Worm (Caenorhabditis elegans): ENCODE measurements around the gene F32D8.1.

Gene F32D8.1

DNA sequence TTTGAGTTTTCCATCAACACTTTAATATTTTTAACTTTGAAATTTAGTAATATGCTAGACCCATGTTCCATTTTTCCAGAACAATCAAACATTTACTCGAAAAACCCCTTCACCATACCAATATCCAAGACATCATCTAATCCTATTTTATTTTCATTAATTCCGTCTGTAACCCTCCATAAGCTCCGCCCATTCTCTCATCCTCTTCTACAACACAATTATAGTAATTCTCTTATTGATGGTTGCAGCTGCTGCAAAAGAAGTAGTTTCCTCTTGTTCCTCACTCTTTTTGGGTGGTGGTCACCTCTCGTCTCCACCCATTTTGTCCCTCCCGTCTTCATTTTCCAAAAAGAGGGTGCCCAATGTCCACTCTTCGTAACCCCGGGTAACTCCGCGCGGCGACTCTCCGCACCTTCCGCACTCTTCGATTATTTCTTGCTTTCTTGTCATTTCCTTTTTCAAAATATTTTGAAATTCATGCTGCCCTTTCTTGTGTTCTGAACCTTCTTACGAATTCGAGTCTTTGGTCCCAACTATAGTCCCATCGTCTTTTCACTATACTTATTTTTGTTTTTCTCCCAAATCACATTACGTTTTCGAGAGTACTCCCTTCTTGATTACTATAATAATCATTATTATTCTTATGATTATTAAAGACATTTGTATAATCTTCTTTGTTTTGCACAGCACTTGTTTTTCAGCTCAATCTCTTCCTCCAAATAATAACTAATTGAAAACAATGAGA is at the start of gene F32D8.1:
Gene F32D8.1 (plus strand): TSS at position 695 of the 745 bp plus-strand sequence.
- no peak for TF ChIP-seq W03F9.2 (tag; optimal IDR thresholded peaks at IDR 0.05)
- no peak for TF ChIP-seq him-1 (tag; optimal IDR thresholded peaks at IDR 0.05)
- no peak for TF ChIP-seq dao-5 (tag; optimal IDR thresholded peaks at IDR 0.05)

DNA sequence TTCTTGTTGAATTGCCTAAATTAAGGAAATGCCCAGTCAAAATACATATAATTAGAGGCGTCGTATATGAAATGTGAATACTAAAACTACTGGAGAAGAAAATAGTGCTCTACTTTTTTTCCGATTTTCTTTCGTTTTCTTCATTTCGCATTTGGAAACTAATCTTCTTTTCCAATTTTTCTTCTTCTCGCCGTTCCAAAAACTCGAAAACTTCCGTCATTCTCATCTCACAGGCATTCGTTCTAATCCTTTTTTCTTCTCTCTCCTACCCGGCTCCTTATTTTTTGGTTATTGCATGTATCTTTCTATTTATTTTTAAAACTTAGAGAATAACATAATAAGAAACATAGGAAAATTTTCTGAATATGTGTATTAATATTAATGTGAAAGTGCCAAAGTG is 47.8 kb upstream of the F32D8.1 start:
- TF ChIP-seq dao-5 (tag; optimal IDR thresholded peaks at IDR 0.05): no peak
- TF ChIP-seq W03F9.2 (tag; optimal IDR thresholded peaks at IDR 0.05): no peak
- no peak for TF ChIP-seq him-1 (tag; optimal IDR thresholded peaks at IDR 0.05)

DNA sequence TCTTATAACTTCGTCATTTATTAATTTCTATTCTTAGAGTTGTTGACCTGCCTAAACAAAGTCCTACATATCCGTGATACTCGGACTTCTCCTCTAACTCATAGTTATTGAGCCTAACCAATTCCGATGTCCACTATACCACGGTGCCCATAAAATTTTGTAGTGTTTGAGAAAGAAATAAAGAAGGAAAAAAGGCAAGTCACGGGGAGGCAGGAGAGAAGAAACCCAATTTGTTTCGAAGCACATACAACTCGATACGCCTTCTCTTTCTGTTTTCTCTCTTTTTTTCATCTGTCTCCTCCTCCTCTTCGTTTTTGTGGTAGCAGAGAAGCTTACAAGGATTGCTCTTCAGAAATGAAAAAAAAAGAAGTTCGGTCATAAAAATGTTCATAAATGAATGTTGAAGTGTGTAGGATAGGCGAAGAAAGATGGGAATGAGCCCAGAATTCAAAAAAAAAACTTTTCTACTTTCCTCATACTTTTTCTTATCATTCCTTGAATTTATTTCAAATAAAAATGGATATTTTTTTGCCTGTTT is 45.9 kb upstream of the F32D8.1 start:
- TF ChIP-seq him-1 (tag; optimal IDR thresholded peaks at IDR 0.05) (no peak), W03F9.2 (tag; optimal IDR thresholded peaks at IDR 0.05) (no peak), dao-5 (tag; optimal IDR thresholded peaks at IDR 0.05) (no peak)

DNA sequence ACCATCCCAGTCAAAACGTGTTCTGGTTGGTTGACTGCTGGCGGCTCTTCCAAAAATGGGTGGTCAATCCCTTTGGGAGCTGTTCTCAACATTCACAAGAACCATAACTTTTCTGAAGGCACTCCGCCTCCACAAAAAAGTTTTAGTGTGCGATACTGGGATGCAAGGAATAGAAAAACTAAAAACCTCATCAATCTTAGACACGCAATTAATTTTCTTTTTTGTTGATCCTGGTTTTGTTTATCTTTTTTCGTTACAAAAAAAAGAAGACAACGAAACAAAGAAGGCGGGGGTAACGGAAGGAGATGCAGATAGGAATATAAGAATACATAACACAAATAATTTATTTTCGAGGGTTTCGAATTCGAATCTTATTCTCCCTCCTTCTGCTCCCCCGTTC is 42.4 kb upstream of the F32D8.1 start:
- no peak for TF ChIP-seq him-1 (tag; optimal IDR thresholded peaks at IDR 0.05)
- TF ChIP-seq dao-5 (tag; optimal IDR thresholded peaks at IDR 0.05): no peak
- TF ChIP-seq W03F9.2 (tag; optimal IDR thresholded peaks at IDR 0.05): no peak

DNA sequence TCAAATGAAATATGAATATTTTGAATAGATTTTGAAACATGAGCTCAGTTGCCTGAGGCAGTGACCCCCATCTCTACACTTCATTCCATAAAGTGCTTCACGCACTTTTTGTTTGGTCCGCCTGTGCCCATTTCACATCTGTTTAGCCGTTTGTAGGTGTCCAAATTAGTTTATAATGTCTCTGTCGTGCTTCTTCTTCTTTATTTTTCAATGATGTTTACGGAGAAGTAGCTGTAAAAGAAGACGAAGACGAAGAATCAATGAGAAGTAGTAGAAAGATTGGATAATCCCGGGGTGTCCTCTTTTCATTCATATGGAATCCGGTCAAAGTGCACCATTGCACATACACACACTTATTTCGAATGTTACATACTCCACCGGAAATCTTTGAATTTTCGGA is 41.2 kb upstream of the F32D8.1 start:
- TF ChIP-seq dao-5 (tag; optimal IDR thresholded peaks at IDR 0.05): no peak
- no peak for TF ChIP-seq W03F9.2 (tag; optimal IDR thresholded peaks at IDR 0.05)
- TF ChIP-seq him-1 (tag; optimal IDR thresholded peaks at IDR 0.05): no peak

ce11 chrV:10846893-10847292 is 33.7 kb upstream of the F32D8.1 start, which contains the start of gene C29A12.6:
Gene C29A12.6 (plus strand): TSS chrV:10847193.
- TF ChIP-seq dao-5 (tag; optimal IDR thresholded peaks at IDR 0.05) (no peak), him-1 (tag; optimal IDR thresholded peaks at IDR 0.05) (no peak), W03F9.2 (tag; optimal IDR thresholded peaks at IDR 0.05) (no peak)

- no peak for TF ChIP-seq W03F9.2 (tag; optimal IDR thresholded peaks at IDR 0.05)
Measured at ce11 chrV:10854197-10854596, 26.4 kb upstream of the F32D8.1 start.

DNA sequence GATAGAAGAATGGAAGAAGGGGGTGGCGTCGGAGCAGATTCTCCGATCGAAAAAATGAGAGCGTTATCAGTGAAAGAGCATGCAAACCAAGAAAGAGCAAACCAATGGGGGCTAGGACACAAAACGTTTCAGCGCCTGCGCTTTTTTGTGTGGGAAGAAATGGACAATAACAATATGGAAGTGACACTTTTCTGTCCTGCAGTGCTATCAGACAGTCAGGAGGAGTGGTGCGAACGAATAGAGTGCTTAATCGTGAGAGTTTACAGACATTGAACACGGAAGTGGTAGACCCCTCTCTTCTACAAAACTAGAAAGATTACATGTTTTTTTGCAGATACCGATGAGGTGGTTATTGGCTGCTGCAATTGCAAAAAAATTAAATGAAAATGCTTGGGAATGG is 25.3 kb upstream of the F32D8.1 start:
- TF ChIP-seq W03F9.2 (tag; optimal IDR thresholded peaks at IDR 0.05) (no peak), him-1 (tag; optimal IDR thresholded peaks at IDR 0.05) (no peak), dao-5 (tag; optimal IDR thresholded peaks at IDR 0.05) (no peak)

DNA sequence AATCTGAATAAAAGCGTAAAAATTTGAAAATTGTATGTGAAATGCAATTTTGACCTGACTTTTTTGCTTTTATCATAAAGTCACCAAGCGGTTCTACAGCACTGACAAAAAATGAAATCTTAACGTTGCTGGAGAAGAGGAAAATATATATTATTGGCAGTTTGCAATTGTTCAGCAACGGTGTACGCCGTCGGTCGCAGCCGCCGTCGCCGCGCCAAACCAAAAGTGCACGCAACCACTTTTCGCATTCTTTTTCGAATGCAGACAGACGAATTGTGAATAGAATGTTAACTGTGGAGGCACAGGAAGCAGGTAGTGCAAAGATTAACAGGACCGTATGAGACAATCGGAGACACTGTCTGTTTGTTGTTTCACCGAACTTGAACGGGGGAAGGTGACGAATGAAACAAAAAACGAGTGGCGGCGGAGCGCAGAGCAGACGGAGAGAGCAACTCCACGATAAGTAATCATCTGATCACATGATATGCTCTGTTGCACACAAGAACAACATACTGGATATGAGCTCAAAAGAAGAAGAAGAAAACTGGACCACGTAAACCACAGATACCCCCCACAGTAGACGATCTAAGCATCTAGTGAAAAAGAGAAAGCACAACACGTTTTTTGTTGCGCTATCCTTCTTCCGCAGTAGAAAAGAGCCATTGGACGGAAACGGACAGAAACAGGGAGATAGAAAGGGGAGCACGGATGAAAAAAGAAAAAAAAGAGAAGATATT is 23.6 kb upstream of the F32D8.1 start:
- no peak for TF ChIP-seq dao-5 (tag; optimal IDR thresholded peaks at IDR 0.05)
- no peak for TF ChIP-seq W03F9.2 (tag; optimal IDR thresholded peaks at IDR 0.05)

DNA sequence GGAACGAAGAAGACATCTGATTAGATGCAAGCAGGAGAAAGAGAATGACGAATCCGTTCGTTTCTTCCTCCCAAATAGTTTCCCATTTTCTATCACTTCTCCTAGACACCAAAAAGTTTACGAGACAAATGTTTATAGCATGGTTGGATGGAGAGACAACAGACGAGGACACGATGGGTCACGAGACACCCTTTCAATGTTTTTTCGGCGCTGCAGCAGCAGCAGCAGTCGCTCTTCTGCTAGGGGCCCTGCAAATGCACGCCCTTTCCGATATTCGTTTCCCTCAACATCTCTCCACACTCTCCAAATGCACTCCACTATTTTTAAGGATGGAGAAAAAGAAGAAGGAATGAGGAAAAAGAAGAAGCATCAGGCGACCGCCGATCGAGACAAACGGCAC is 22.3 kb upstream of the F32D8.1 start:
- TF ChIP-seq him-1 (tag; optimal IDR thresholded peaks at IDR 0.05) (peak; percentile 62), W03F9.2 (tag; optimal IDR thresholded peaks at IDR 0.05) (peak; percentile 5), dao-5 (tag; optimal IDR thresholded peaks at IDR 0.05) (no peak)

DNA sequence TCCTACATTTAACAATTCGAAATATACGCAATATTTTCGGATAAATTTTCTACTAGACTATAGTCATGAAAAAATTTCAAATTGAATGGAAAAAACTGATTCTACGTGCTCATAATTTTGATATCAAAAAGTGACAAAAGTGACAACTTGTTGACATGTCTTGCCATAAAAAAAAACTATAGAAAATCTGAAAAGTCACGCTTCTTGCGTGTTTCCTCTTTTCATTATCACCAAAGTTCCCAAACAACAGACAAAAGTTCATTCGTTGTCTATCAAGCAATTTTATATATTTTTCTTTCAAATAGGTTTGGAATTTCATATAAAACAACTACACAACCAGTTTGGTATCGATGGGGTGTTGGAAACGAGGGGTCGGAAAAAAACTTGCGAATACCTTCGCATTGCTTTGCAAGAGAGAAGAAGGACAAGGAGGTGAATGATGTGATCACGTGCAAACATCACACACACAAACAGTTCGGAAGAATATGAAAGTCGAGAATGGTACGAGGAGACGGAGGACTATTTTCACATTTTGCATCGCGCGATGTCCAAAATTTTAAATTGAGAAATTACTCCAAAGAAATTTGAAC is 21.5 kb upstream of the F32D8.1 start:
- TF ChIP-seq dao-5 (tag; optimal IDR thresholded peaks at IDR 0.05) (no peak), him-1 (tag; optimal IDR thresholded peaks at IDR 0.05) (no peak), W03F9.2 (tag; optimal IDR thresholded peaks at IDR 0.05) (no peak)

DNA sequence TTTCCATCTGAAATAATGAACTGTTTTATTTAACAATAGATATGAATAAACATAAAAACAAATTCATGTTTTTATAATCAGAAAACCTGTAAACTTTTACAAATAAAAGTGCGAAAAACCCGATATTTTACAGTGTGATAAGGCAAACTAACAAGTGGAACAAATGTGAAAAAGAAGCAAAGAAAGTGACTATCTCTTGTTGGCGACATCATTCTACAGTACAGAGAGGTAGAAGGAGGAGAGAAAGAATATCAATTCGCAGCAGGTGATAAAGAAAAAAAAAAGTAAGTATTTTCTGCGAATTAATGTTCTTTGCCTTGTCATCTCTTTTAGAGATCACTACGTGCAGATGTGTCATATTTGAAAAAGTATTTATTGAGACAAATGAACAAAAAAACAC is 20.9 kb upstream of the F32D8.1 start:
- TF ChIP-seq W03F9.2 (tag; optimal IDR thresholded peaks at IDR 0.05) (no peak), him-1 (tag; optimal IDR thresholded peaks at IDR 0.05) (no peak), dao-5 (tag; optimal IDR thresholded peaks at IDR 0.05) (no peak)

DNA sequence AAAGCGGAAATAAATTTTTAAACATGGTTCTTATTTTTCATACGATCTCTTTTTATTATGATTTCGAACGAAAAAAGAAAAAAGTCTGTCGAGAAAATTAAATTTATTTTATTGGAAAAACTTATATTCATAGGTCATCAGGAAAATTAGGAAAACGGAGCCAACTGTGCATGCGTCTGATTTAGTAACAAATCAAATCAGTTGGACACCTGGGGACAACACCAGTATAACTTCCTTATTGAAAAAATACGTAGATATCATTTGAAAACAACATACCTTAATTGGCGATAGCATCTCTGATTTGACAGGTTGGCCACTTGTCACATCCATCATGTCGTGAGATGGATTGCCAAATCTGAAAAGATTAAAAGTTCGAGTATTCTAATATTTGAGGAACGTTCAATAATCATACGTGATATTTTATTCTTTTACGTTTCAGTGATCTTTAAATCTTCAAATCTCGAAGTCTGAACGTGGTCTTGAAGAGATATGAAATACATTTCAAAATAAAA is 20.1 kb upstream of the F32D8.1 start:
- no peak for TF ChIP-seq him-1 (tag; optimal IDR thresholded peaks at IDR 0.05)
- TF ChIP-seq W03F9.2 (tag; optimal IDR thresholded peaks at IDR 0.05): no peak
- no peak for TF ChIP-seq dao-5 (tag; optimal IDR thresholded peaks at IDR 0.05)
